Fruit fly (Drosophila melanogaster): ENCODE results near the gene RpS2.

dm6 chr2L:9919949-9920348 lies 22.6 kb upstream of the RpS2 start, which contains the start of gene CG4594:
- TF ChIP-seq CG1620 (GFP tag; optimal IDR thresholded peaks at IDR 0.05) (no peak), bab1 (GFP tag; optimal IDR thresholded peaks at IDR 0.05) (no peak), CG11617 (GFP tag; optimal IDR thresholded peaks at IDR 0.05) (no peak)
